Worm (Caenorhabditis elegans): Measurements from ENCODE around the gene Y17G7B.17.

- no peak for TF ChIP-seq lin-39 (tag; optimal IDR thresholded peaks at IDR 0.05)
- TF ChIP-seq nhr-90 (tag; optimal IDR thresholded peaks at IDR 0.05; ENCODE audit: poor library complexity), result no peak
- TF ChIP-seq unc-62 (GFP tag; optimal IDR thresholded peaks at IDR 0.05), result no peak
- TF ChIP-seq egl-27 (tag; optimal IDR thresholded peaks at IDR 0.05), result no peak
- TF ChIP-seq snpc-4 (tag; optimal IDR thresholded peaks at IDR 0.05), result no peak
- TF ChIP-seq nhr-11 (tag; optimal IDR thresholded peaks at IDR 0.05), result no peak
- no peak for TF ChIP-seq lsy-2 (tag; optimal IDR thresholded peaks at IDR 0.05)
- TF ChIP-seq pag-3 (tag; optimal IDR thresholded peaks at IDR 0.05; ENCODE audit: borderline replicate concordance, insufficient read depth), result no peak
- no peak for TF ChIP-seq vab-15 (tag; optimal IDR thresholded peaks at IDR 0.05)
Measured at ce11 chrII:12052136-12052535, 47.7 kb downstream of the Y17G7B.17 start.

All from whole organism, L1 larva.